Fruit fly (Drosophila melanogaster) whole organism, prepupa: Measurements from ENCODE around the gene CG15056.

Experiments used
- CG10631 ChIP-seq: fragments of 200-800 bp; sonication (Bioruptor generic); optimal IDR thresholded peaks from 2 replicates; lab custom pipeline; 2016; ENCODE audit warnings: missing biosample characterization, missing genetic modification characterization
- CG15336 ChIP-seq: fragments of 200-800 bp; sonication (Bioruptor generic); IDR thresholded peaks from 2 replicates; pipeline ENCODE4 v1.3.6; 2022; ENCODE audit warnings: missing biosample characterization, missing genetic modification characterization
- CG6792 ChIP-seq: fragments of 200-800 bp; sonication (Bioruptor generic); optimal IDR thresholded peaks from 3 replicates; lab custom pipeline; 2016; ENCODE audit warnings: missing biosample characterization, missing genetic modification characterization
- CG9139 ChIP-seq: fragments of 200-800 bp; sonication (Bioruptor generic); optimal IDR thresholded peaks from 3 replicates; lab custom pipeline; 2017; ENCODE audit warnings: missing biosample characterization, mild to moderate bottlenecking, missing genetic modification characterization
- Hr38 ChIP-seq: sonication (Bioruptor generic); optimal IDR thresholded peaks from 2 replicates; lab custom pipeline; 2016; ENCODE audit warnings: missing biosample characterization, missing genetic modification characterization
- OdsH ChIP-seq: fragments of 200-800 bp; sonication (Bioruptor generic); optimal IDR thresholded peaks from 3 replicates; lab custom pipeline; 2016; ENCODE audit warnings: missing biosample characterization, missing genetic modification characterization
- acj6 ChIP-seq: fragments of 200-800 bp; sonication (Bioruptor generic); optimal IDR thresholded peaks from 3 replicates; lab custom pipeline; 2016; ENCODE audit warnings: missing biosample characterization, missing genetic modification characterization
- fkh ChIP-seq: fragments of 200-800 bp; sonication (Bioruptor generic); optimal IDR thresholded peaks from 3 replicates; lab custom pipeline; 2017; ENCODE audit warnings: missing biosample characterization, mild to moderate bottlenecking, missing genetic modification characterization, moderate library complexity
- net ChIP-seq: fragments of 200-800 bp; sonication (Bioruptor generic); optimal IDR thresholded peaks from 3 replicates; lab custom pipeline; 2016; ENCODE audit warnings: missing biosample characterization, missing genetic modification characterization

DNA sequence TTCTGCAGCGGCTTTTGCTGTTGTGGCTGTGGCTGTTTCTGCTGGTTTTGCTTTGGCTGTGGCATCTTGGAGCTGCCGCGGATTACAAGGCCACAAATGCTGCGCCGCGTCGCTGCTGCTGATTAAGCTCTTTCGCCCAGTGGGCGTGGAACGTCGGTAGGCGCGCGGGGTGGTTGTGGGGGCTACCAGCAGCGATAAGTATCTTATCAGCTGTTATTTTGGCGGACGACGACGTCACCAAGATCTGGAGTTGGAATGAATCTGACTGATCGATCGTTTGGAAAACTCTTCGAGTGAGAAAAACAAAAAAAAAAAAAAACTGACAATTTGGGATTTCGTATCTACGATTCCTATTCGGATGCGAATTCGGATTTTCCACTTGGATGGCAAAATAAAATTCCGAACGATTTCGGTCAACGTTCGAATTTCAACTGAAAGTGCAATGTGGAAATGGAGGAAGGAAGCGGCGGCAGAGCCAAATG, 11.0 kb upstream of the CG15056 start:
- TF ChIP-seq acj6 (GFP tag; lab: Kevin White, UChicago) (no peak), CG10631 (no peak), CG6792 (GFP tag; lab: Kevin White, UChicago) (no peak), Hr38 (GFP tag; lab: Kevin White, UChicago) (no peak), CG15336 (no peak), OdsH (GFP tag; lab: Kevin White, UChicago) (no peak), net (no peak), CG9139 (GFP tag; lab: Kevin White, UChicago) (no peak), fkh (no peak)
